Fruit fly (Drosophila melanogaster) Kc167 (cell line): ENCODE measurements around the gene CG9427.

Source experiments
- Sin3A ChIP-seq: fragments of >200 bp; optimal IDR thresholded peaks from 2 replicates; lab custom pipeline; 2018; ENCODE audit warnings: missing external identifiers
- h ChIP-seq: fragments of >200 bp; optimal IDR thresholded peaks from 3 replicates; lab custom pipeline; 2018; ENCODE audit warnings: missing external identifiers
- insv ChIP-seq: fragments of >200 bp; optimal IDR thresholded peaks from 3 replicates; lab custom pipeline; 2018; ENCODE audit warnings: missing external identifiers
- psq ChIP-seq: fragments of >200 bp; optimal IDR thresholded peaks from 2 replicates; lab custom pipeline; 2017; ENCODE audit warnings: missing external identifiers
- ttk ChIP-seq: sonication (Bioruptor generic); optimal IDR thresholded peaks from 2 replicates; lab custom pipeline; 2017; ENCODE audit warnings: missing external identifiers

dm6 chr3R:9644620-9645019 lies 17.9 kb upstream of the CG9427 start:
- no peak for TF ChIP-seq ttk (lab: Kevin White, UChicago)
- no peak for TF ChIP-seq h (lab: Kevin White, UChicago)
- no peak for TF ChIP-seq psq (lab: Kevin White, UChicago)
- no peak for TF ChIP-seq Sin3A (lab: Kevin White, UChicago)
- TF ChIP-seq insv (lab: Kevin White, UChicago), result no peak
